Worm (Caenorhabditis elegans) whole organism, L4 larva: ENCODE measurements around the gene ifa-1.

Experiments used
- R02D3.7 ChIP-seq: fragments of 150-350 bp; sonication (generic microtip); optimal IDR thresholded peaks from 3 replicates; lab custom pipeline; 2014; ENCODE audit warnings: missing biosample characterization, missing genetic modification characterization
- gei-8 ChIP-seq: fragments of 200-800 bp; sonication (Bioruptor generic); optimal IDR thresholded peaks from 2 replicates; lab custom pipeline; 2018; ENCODE audit warnings: mild to moderate bottlenecking, missing genetic modification characterization, missing compliant biosample characterization
- lir-3 ChIP-seq: sonication (generic microtip); optimal IDR thresholded peaks from 2 replicates; lab custom pipeline; 2016; ENCODE audit warnings: mild to moderate bottlenecking, missing genetic modification characterization, missing compliant biosample characterization
- nhr-28 ChIP-seq: fragments of 150-350 bp; optimal IDR thresholded peaks from 2 replicates; lab custom pipeline; 2014; ENCODE audit warnings: missing biosample characterization, missing genetic modification characterization
- unc-62 ChIP-seq, 3 experiments: fragments of 150-350 bp in 1 of 3; sonication (generic microtip); optimal IDR thresholded peaks in 2 of 3; peaks in 1 of 3; 1 replicate in 1 of 3; 2 replicates in 2 of 3; lab custom pipeline; 2014 to 2017; ENCODE audit warnings: missing biosample characterization in 3 of 3, missing genetic modification characterization in 3 of 3, missing genetic modification reagents in 3 of 3, missing genotype in 1 of 3

DNA sequence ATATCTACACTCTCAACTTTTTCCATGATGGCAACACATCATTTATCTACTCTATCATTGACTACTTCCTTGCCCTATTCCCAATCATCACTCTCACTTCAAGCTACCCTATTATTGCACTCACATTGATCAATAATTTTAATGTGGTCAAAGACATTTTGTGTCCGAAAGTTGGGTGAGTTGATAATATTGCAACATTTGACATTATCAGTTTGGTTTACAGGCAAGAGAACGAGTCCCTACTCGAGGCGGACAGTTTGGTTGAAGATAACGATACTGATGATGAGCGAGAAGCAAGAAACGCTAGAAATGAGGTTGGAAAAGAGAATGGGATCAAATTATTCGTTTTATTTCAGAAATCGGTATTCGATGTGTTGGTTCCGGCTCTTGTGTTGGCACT is 6.3 kb upstream of the ifa-1 start:
- TF ChIP-seq unc-62 (GFP tag; optimal IDR thresholded peaks at IDR 0.05 in 1 of 2; lab: Kevin White, UChicago) (no peak), unc-62 (tag; optimal IDR thresholded peaks at IDR 0.05; lab: Kevin White, UChicago) (no peak), nhr-28 (tag; lab: Kevin White, UChicago) (peak; percentile 75), lir-3 (tag; lab: Kevin White, UChicago) (no peak), gei-8 (GFP tag; lab: Kevin White, UChicago) (no peak), R02D3.7 (tag; lab: Kevin White, UChicago) (no peak)
